Fruit fly (Drosophila melanogaster): Measurements from ENCODE around the gene Nprl2.
A peak's percentile ranks its signal among the peaks of the same experiment; 100 is the strongest.

Nprl2 gene

DNA sequence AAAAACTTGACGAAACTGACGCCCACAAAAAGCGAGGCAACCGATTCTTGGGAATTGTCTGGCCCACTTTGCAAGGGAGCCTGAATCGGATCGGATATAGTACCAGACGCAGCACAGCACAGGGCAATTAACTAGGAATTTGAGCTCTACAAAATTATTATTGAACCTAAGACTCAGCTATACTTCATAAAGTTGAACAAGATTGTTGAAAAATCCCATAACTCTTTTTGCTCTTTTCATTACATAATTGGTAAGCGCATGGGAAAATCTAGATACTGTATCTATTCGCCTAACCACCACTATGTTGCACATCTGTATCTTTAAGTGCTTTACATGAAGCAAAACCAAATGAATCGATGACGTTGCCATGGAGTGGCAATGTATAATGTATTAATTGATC is 51.1 kb downstream of the Nprl2 start (continued):
- TF ChIP-seq Hr51 (GFP tag; optimal IDR thresholded peaks at IDR 0.05): peak; percentile 21 to 81
- peak; percentile 73 for TF ChIP-seq btn (GFP tag; optimal IDR thresholded peaks at IDR 0.05)
- TF ChIP-seq cg (GFP tag; optimal IDR thresholded peaks at IDR 0.05): no peak
- peak; percentile 62 for TF ChIP-seq CG16863 (GFP tag; optimal IDR thresholded peaks at IDR 0.05)
- TF ChIP-seq Fer1 (GFP tag; optimal IDR thresholded peaks at IDR 0.05): peak; percentile 57
- peak; percentile 54 for TF ChIP-seq CG18764 (GFP tag; optimal IDR thresholded peaks at IDR 0.05)
- peak; percentile 67 for TF ChIP-seq onecut (GFP tag; IDR thresholded peaks at IDR 0.05)
- peak; percentile 62 for TF ChIP-seq kah (GFP tag; optimal IDR thresholded peaks at IDR 0.05)
- peak; percentile 85 for TF ChIP-seq Oli (tag; optimal IDR thresholded peaks at IDR 0.05)
- TF ChIP-seq pzg (GFP tag; optimal IDR thresholded peaks at IDR 0.05): no peak
- TF ChIP-seq twi (tag; optimal IDR thresholded peaks at IDR 0.05): peak; percentile 52
- no peak for TF ChIP-seq cas (GFP tag; IDR thresholded peaks at IDR 0.05)
- TF ChIP-seq Xbp1 (GFP tag; optimal IDR thresholded peaks at IDR 0.05): peak; percentile 79
- peak; percentile 84 for TF ChIP-seq Xrp1 (GFP tag; IDR thresholded peaks at IDR 0.05)
- peak; percentile 94 for TF ChIP-seq ci (GFP tag; IDR thresholded peaks at IDR 0.05)
- peak; percentile 15 for TF ChIP-seq dm (GFP tag; optimal IDR thresholded peaks at IDR 0.05)
- peak in 1 of 3 experiments; percentile 65 for TF ChIP-seq lola (GFP tag; optimal IDR thresholded peaks at IDR 0.05)
- no peak for TF ChIP-seq CG34224 (GFP tag; IDR thresholded peaks at IDR 0.05; ENCODE audit: partially characterized antibody)
- no peak for TF ChIP-seq Dfd (GFP tag; optimal IDR thresholded peaks at IDR 0.05)
- peak; percentile 56 for TF ChIP-seq Meics (GFP tag; optimal IDR thresholded peaks at IDR 0.05)
- TF ChIP-seq Trl (optimal IDR thresholded peaks at IDR 0.05): no peak
- TF ChIP-seq Trl (GFP tag; optimal IDR thresholded peaks at IDR 0.05): peak; percentile 65
- TF ChIP-seq rib (GFP tag; IDR thresholded peaks at IDR 0.05): no peak
- TF ChIP-seq Nf-YA (GFP tag; IDR thresholded peaks at IDR 0.05): peak; percentile 50; the same call in 1 of the 2 replicates
- TF ChIP-seq CG18011 (GFP tag; optimal IDR thresholded peaks at IDR 0.05): peak; percentile 6
- TF ChIP-seq TFAM (GFP tag; optimal IDR thresholded peaks at IDR 0.05): no peak
- peak; percentile 49 for TF ChIP-seq Mad (GFP tag; optimal IDR thresholded peaks at IDR 0.05)
- no peak for TF ChIP-seq lbe (GFP tag; optimal IDR thresholded peaks at IDR 0.05)
- peak; percentile 34; the same call in 1 of the 2 replicates for TF ChIP-seq CG8765 (GFP tag; IDR thresholded peaks at IDR 0.05)
- TF ChIP-seq HLH3B (GFP tag; IDR thresholded peaks at IDR 0.05): peak; percentile 81
- TF ChIP-seq CG2875 (GFP tag; optimal IDR thresholded peaks at IDR 0.05): peak; percentile 69
- peak; percentile 79 for TF ChIP-seq CG10366 (GFP tag; IDR thresholded peaks at IDR 0.05)
- TF ChIP-seq CG11504 (tag; optimal IDR thresholded peaks at IDR 0.05): peak; percentile 87
- peak; percentile 31 for TF ChIP-seq Spps (tag; optimal IDR thresholded peaks at IDR 0.05)
- TF ChIP-seq CG15514 (GFP tag; optimal IDR thresholded peaks at IDR 0.05): peak; percentile 22
- TF ChIP-seq CG6254 (GFP tag; optimal IDR thresholded peaks at IDR 0.05): peak; percentile 77
- no peak for TF ChIP-seq Dip3 (GFP tag; optimal IDR thresholded peaks at IDR 0.05)
- no peak for TF ChIP-seq unc-4 (GFP tag; IDR thresholded peaks at IDR 0.05; ENCODE audit: partially characterized antibody)
- peak; percentile 76 for TF ChIP-seq grau (tag; optimal IDR thresholded peaks at IDR 0.05)
- peak; percentile 22 for TF ChIP-seq HLH54F (GFP tag; optimal IDR thresholded peaks at IDR 0.05)
- TF ChIP-seq CG1832 (GFP tag; optimal IDR thresholded peaks at IDR 0.05): no peak
- peak; percentile 41 for TF ChIP-seq MTF-1 (GFP tag; optimal IDR thresholded peaks at IDR 0.05; ENCODE audit: borderline replicate concordance)
- TF ChIP-seq BtbVII (GFP tag; optimal IDR thresholded peaks at IDR 0.05): no peak
- no peak for TF ChIP-seq Ravus (GFP tag; IDR thresholded peaks at IDR 0.05)
- 0 out of 2 replicates have a peak, but pooled peaks have one; percentile 24 for TF ChIP-seq CG7372 (GFP tag; IDR thresholded peaks at IDR 0.05)
- TF ChIP-seq Blimp-1 (GFP tag; optimal IDR thresholded peaks at IDR 0.05): peak; percentile 81
- peak in 1 of 2 experiments; percentile 61 for TF ChIP-seq Hr78 (GFP tag; optimal IDR thresholded peaks at IDR 0.05)
- TF ChIP-seq Jarid2 (GFP tag; optimal IDR thresholded peaks at IDR 0.05): peak; percentile 27
- no peak for TF ChIP-seq GATAe (GFP tag; conservative IDR thresholded peaks at IDR 0.05)
- TF ChIP-seq NC2β (GFP tag; optimal IDR thresholded peaks at IDR 0.05): peak; percentile 51
